Fruit fly (Drosophila melanogaster) whole organism, embryonic: Measurements from ENCODE around the gene CG31495.
A peak's percentile ranks its signal among the peaks of the same experiment; 100 is the strongest.

ENCODE experiments used
- B-H1 ChIP-seq: fragments of 200-800 bp; sonication (Bioruptor generic); IDR thresholded peaks from 3 replicates; pipeline ENCODE4 v1.3.6; 2022; ENCODE audit warnings: missing biosample characterization, missing genetic modification characterization
- Blimp-1 ChIP-seq: fragments of 200-800 bp; sonication (Bioruptor generic); optimal IDR thresholded peaks from 3 replicates; lab custom pipeline; 2018; ENCODE audit warnings: missing biosample characterization, missing genetic modification characterization, mild to moderate bottlenecking, moderate library complexity, missing genetic modification reagents
- C15 ChIP-seq: fragments of 200-800 bp; sonication (Bioruptor generic); IDR thresholded peaks from 3 replicates; pipeline ENCODE4 v1.3.6; 2022; ENCODE audit warnings: missing biosample characterization, missing genetic modification characterization
- CG10979 ChIP-seq: fragments of 200-800 bp; sonication (Bioruptor generic); optimal IDR thresholded peaks from 2 replicates; lab custom pipeline; 2018; ENCODE audit warnings: missing biosample characterization, mild to moderate bottlenecking, missing genetic modification characterization, moderate library complexity
- CG11093 ChIP-seq: fragments of 200-800 bp; sonication (Bioruptor generic); IDR thresholded peaks from 3 replicates; pipeline ENCODE4 v1.3.6; 2022; ENCODE audit warnings: missing biosample characterization, missing genetic modification characterization
- CG11723 ChIP-seq: fragments of 200-800 bp; sonication (Bioruptor generic); optimal IDR thresholded peaks from 2 replicates; lab custom pipeline; 2017; ENCODE audit warnings: missing biosample characterization, mild to moderate bottlenecking, missing genetic modification characterization
- CG12219 ChIP-seq: fragments of 200-800 bp; sonication (Bioruptor generic); optimal IDR thresholded peaks from 3 replicates; lab custom pipeline; 2018; ENCODE audit warnings: missing biosample characterization, mild to moderate bottlenecking, missing genetic modification characterization
- CG13894 ChIP-seq: fragments of 200-800 bp; sonication (Bioruptor generic); optimal IDR thresholded peaks from 3 replicates; lab custom pipeline; 2018; ENCODE audit warnings: missing biosample characterization, mild to moderate bottlenecking, missing genetic modification characterization, moderate library complexity
- CG14860 ChIP-seq: fragments of 200-800 bp; sonication (Bioruptor generic); IDR thresholded peaks from 3 replicates; pipeline ENCODE4 v1.3.6; 2022; ENCODE audit warnings: missing biosample characterization, missing genetic modification characterization; ENCODE audit not compliant: partially characterized antibody
- CG15601 ChIP-seq: fragments of 200-800 bp; sonication (Bioruptor generic); optimal IDR thresholded peaks from 3 replicates; lab custom pipeline; 2019; ENCODE audit warnings: missing biosample characterization, mild to moderate bottlenecking, missing genetic modification characterization, moderate library complexity
- CG17361 ChIP-seq: fragments of 200-800 bp; sonication (Bioruptor generic); IDR thresholded peaks from 3 replicates; pipeline ENCODE4 v1.3.6; 2022; ENCODE audit warnings: missing biosample characterization, missing genetic modification characterization
- CG17829 ChIP-seq: fragments of 200-800 bp; optimal IDR thresholded peaks from 2 replicates; lab custom pipeline; 2019; ENCODE audit warnings: missing biosample characterization, mild to moderate bottlenecking, missing genetic modification characterization, moderate library complexity
- CG18262 ChIP-seq: fragments of 200-800 bp; optimal IDR thresholded peaks from 3 replicates; lab custom pipeline; 2019; ENCODE audit warnings: missing biosample characterization, mild to moderate bottlenecking, missing genetic modification characterization, moderate library complexity
- CG2712 ChIP-seq: fragments of 200-800 bp; optimal IDR thresholded peaks from 3 replicates; lab custom pipeline; 2019; ENCODE audit warnings: missing biosample characterization, mild to moderate bottlenecking, missing genetic modification characterization, moderate library complexity
- CG2889 ChIP-seq: fragments of 200-800 bp; sonication (Bioruptor generic); IDR thresholded peaks from 3 replicates; pipeline ENCODE4 v1.3.6; 2022; ENCODE audit warnings: missing biosample characterization, missing genetic modification characterization
- CG31388 ChIP-seq: fragments of 200-800 bp; sonication (Bioruptor generic); optimal IDR thresholded peaks from 2 replicates; lab custom pipeline; 2016; ENCODE audit warnings: missing biosample characterization, missing genetic modification characterization
- CG4617 ChIP-seq: fragments of 200-800 bp; sonication (Bioruptor generic); optimal IDR thresholded peaks from 3 replicates; lab custom pipeline; 2016; ENCODE audit warnings: missing biosample characterization, missing genetic modification characterization, borderline replicate concordance
- CG7271 ChIP-seq: fragments of 200-800 bp; sonication (Bioruptor generic); optimal IDR thresholded peaks from 2 replicates; lab custom pipeline; 2018; ENCODE audit warnings: missing biosample characterization, mild to moderate bottlenecking, missing genetic modification characterization, moderate library complexity
- CG8388 ChIP-seq: fragments of 200-800 bp; sonication (Bioruptor generic); optimal IDR thresholded peaks from 2 replicates; lab custom pipeline; 2019; ENCODE audit warnings: missing biosample characterization, mild to moderate bottlenecking, missing genetic modification characterization, moderate library complexity
- CG8924 ChIP-seq: fragments of 200-800 bp; optimal IDR thresholded peaks from 3 replicates; lab custom pipeline; 2019; ENCODE audit warnings: missing biosample characterization, mild to moderate bottlenecking, missing genetic modification characterization, moderate library complexity
- CTCF ChIP-seq: fragments of 200-800 bp; sonication (Bioruptor generic); optimal IDR thresholded peaks from 2 replicates; lab custom pipeline; 2017; ENCODE audit warnings: missing biosample characterization, mild to moderate bottlenecking, missing genetic modification characterization, moderate library complexity
- E2f1 ChIP-seq: fragments of 200-800 bp; sonication (Bioruptor generic); IDR thresholded peaks from 2 replicates; pipeline ENCODE4 v1.3.6; 2022; ENCODE audit warnings: missing biosample characterization, missing genetic modification characterization
- GATAe ChIP-seq: fragments of 200-800 bp; sonication (Bioruptor generic); conservative IDR thresholded peaks from 2 replicates; pipeline ENCODE4 v1.3.6; 2022; ENCODE audit warnings: missing biosample characterization, missing genetic modification characterization
- HLHmδ ChIP-seq: fragments of 200-800 bp; sonication (Bioruptor generic); optimal IDR thresholded peaks from 2 replicates; lab custom pipeline; 2018; ENCODE audit warnings: missing biosample characterization, mild to moderate bottlenecking, missing genetic modification characterization, moderate library complexity
- MBD-R2 ChIP-seq: fragments of 200-800 bp; sonication (Bioruptor generic); IDR thresholded peaks from 2 replicates; pipeline ENCODE4 v1.3.6; 2022; ENCODE audit warnings: missing biosample characterization, missing genetic modification characterization
- Pdp1 ChIP-seq, 2 experiments: fragments of 200-800 bp; sonication (Bioruptor generic); optimal IDR thresholded peaks; 3 replicates each; lab custom pipeline; 2016; ENCODE audit warnings: missing biosample characterization in 2 of 2, missing genetic modification characterization in 2 of 2, mild to moderate bottlenecking in 1 of 2, moderate library complexity in 1 of 2
- Sox100B ChIP-seq: fragments of 200-800 bp; sonication (Bioruptor generic); optimal IDR thresholded peaks from 3 replicates; lab custom pipeline; 2018; ENCODE audit warnings: missing biosample characterization, mild to moderate bottlenecking, missing genetic modification characterization
- Sox102F ChIP-seq: fragments of 200-800 bp; sonication (Bioruptor generic); optimal IDR thresholded peaks from 2 replicates; lab custom pipeline; 2018; ENCODE audit warnings: missing biosample characterization, mild to moderate bottlenecking, missing genetic modification characterization, moderate library complexity
- Xrp1 ChIP-seq: fragments of 200-800 bp; sonication (Bioruptor generic); IDR thresholded peaks from 2 replicates; pipeline ENCODE4 v1.3.6; 2022; ENCODE audit warnings: missing biosample characterization, missing genetic modification characterization
- bigmax ChIP-seq: fragments of 200-800 bp; sonication (Bioruptor generic); optimal IDR thresholded peaks from 2 replicates; lab custom pipeline; 2018; ENCODE audit warnings: missing biosample characterization, mild to moderate bottlenecking, missing genetic modification characterization
- bsh ChIP-seq, 2 experiments: fragments of 200-800 bp; sonication (Bioruptor generic); optimal IDR thresholded peaks; 2 replicates each; lab custom pipeline; 2017 to 2018; ENCODE audit warnings: mild to moderate bottlenecking in 2 of 2, missing biosample characterization in 2 of 2, missing genetic modification characterization in 2 of 2, moderate library complexity in 1 of 2
- cad ChIP-seq: fragments of >200 bp; optimal IDR thresholded peaks from 2 replicates; lab custom pipeline; 2017; ENCODE audit warnings: missing biosample characterization, missing genetic modification characterization
- chm ChIP-seq: fragments of 200-800 bp; sonication (Bioruptor generic); IDR thresholded peaks from 2 replicates; pipeline ENCODE4 v1.3.6; 2022; ENCODE audit warnings: missing biosample characterization, missing genetic modification characterization
- dmrt99B ChIP-seq: fragments of 200-800 bp; sonication (Bioruptor generic); optimal IDR thresholded peaks from 2 replicates; lab custom pipeline; 2018; ENCODE audit warnings: missing biosample characterization, mild to moderate bottlenecking, missing genetic modification characterization, moderate library complexity
- gem ChIP-seq: fragments of 200-800 bp; sonication (Bioruptor generic); optimal IDR thresholded peaks from 2 replicates; lab custom pipeline; 2019; ENCODE audit warnings: missing biosample characterization, mild to moderate bottlenecking, missing genetic modification characterization, moderate library complexity
- gfzf ChIP-seq: fragments of 200-800 bp; sonication (Bioruptor generic); optimal IDR thresholded peaks from 2 replicates; lab custom pipeline; 2016; ENCODE audit warnings: missing biosample characterization, mild to moderate bottlenecking, missing genetic modification characterization, moderate library complexity
- grn ChIP-seq: fragments of 200-800 bp; sonication (Bioruptor generic); optimal IDR thresholded peaks from 3 replicates; lab custom pipeline; 2017; ENCODE audit warnings: missing biosample characterization, missing genetic modification characterization
- lola ChIP-seq, 3 experiments: fragments of >200 bp in 2 of 3; fragments of 200-800 bp in 1 of 3; sonication (Bioruptor generic) in 1 of 3; optimal IDR thresholded peaks; 2 replicates each; lab custom pipeline; 2017 to 2019; ENCODE audit warnings: missing biosample characterization in 3 of 3, missing genetic modification characterization in 3 of 3, mild to moderate bottlenecking in 1 of 3, moderate library complexity in 1 of 3
- maf-S ChIP-seq: fragments of 200-800 bp; sonication (Bioruptor generic); optimal IDR thresholded peaks from 2 replicates; lab custom pipeline; 2016; ENCODE audit warnings: missing biosample characterization, missing genetic modification characterization
- nmo ChIP-seq: fragments of 200-800 bp; sonication (Bioruptor generic); optimal IDR thresholded peaks from 2 replicates; lab custom pipeline; 2018; ENCODE audit warnings: missing biosample characterization, mild to moderate bottlenecking, missing genetic modification characterization, moderate library complexity
- nom ChIP-seq: fragments of 200-800 bp; sonication (Bioruptor generic); optimal IDR thresholded peaks from 2 replicates; lab custom pipeline; 2017; ENCODE audit warnings: missing biosample characterization, missing genetic modification characterization, mild to moderate bottlenecking, moderate library complexity, missing genetic modification reagents
- odd ChIP-seq: fragments of 200-800 bp; sonication (Bioruptor generic); optimal IDR thresholded peaks from 2 replicates; lab custom pipeline; 2017; ENCODE audit warnings: missing biosample characterization, mild to moderate bottlenecking, missing genetic modification characterization
- pfk ChIP-seq: fragments of 200-800 bp; sonication (Bioruptor generic); optimal IDR thresholded peaks from 2 replicates; lab custom pipeline; 2018; ENCODE audit warnings: missing biosample characterization, mild to moderate bottlenecking, missing genetic modification characterization, moderate library complexity
- phol ChIP-seq: fragments of 200-800 bp; sonication (Bioruptor generic); optimal IDR thresholded peaks from 3 replicates; lab custom pipeline; 2018; ENCODE audit warnings: missing biosample characterization, mild to moderate bottlenecking, missing genetic modification characterization, moderate library complexity
- sens ChIP-seq: fragments of 200-800 bp; sonication (Bioruptor generic); peaks from one replicate; lab custom pipeline; 2016; ENCODE audit warnings: missing biosample characterization, missing genetic modification characterization
- ttk ChIP-seq: fragments of 200-800 bp; sonication (Bioruptor generic); IDR thresholded peaks from 2 replicates; pipeline ENCODE4 v2.1.2; 2022; ENCODE audit warnings: missing biosample characterization, missing genetic modification characterization
- twi ChIP-seq: fragments of 200-800 bp; optimal IDR thresholded peaks from 2 replicates; lab custom pipeline; 2019; ENCODE audit warnings: missing biosample characterization, mild to moderate bottlenecking, missing genetic modification characterization, moderate library complexity
- unpg ChIP-seq: fragments of 200-800 bp; sonication (Bioruptor generic); optimal IDR thresholded peaks from 3 replicates; lab custom pipeline; 2018; ENCODE audit warnings: missing biosample characterization, mild to moderate bottlenecking, missing genetic modification characterization, moderate library complexity
- vnd ChIP-seq: fragments of 200-800 bp; sonication (Bioruptor generic); IDR thresholded peaks from 3 replicates; pipeline ENCODE4 v1.3.6; 2022; ENCODE audit warnings: missing biosample characterization, missing genetic modification characterization; ENCODE audit not compliant: partially characterized antibody
- zfh1 ChIP-seq: fragments of 200-800 bp; sonication (Bioruptor generic); IDR thresholded peaks from 3 replicates; pipeline ENCODE4 v1.3.6; 2022; ENCODE audit warnings: missing biosample characterization, missing genetic modification characterization

The CG31495 gene

dm6 chr3R:13839883-13840412, at the start of gene CG31495 (continued):
- no peak for TF ChIP-seq CG8924 (tag; lab: Kevin White, UChicago)
- TF ChIP-seq Sox100B (GFP tag; lab: Kevin White, UChicago) = no peak
- peak in 1 of 2 experiments; percentile 85 for TF ChIP-seq Pdp1 (GFP tag; optimal IDR thresholded peaks at IDR 0.05; lab: Kevin White, UChicago)
- TF ChIP-seq CG14860 (GFP tag; lab: Robert Waterston, UW) = peak; percentile 64; the same call in 2 of the 3 replicates
- no peak for TF ChIP-seq CG15601 (tag; lab: Kevin White, UChicago)
- no peak for TF ChIP-seq odd (GFP tag; lab: Kevin White, UChicago)
- no peak for TF ChIP-seq bigmax
- TF ChIP-seq MBD-R2 = no peak
- no peak for TF ChIP-seq cad
- TF ChIP-seq CG13894 = no peak
- no peak for TF ChIP-seq pfk
- TF ChIP-seq CG11723 (GFP tag; lab: Kevin White, UChicago) = no peak
- TF ChIP-seq GATAe (GFP tag; lab: Robert Waterston, UW) = peak; percentile 62
- no peak for TF ChIP-seq CG2889
- TF ChIP-seq gfzf (GFP tag; lab: Kevin White, UChicago) = peak; percentile 55
- peak; percentile 70 for TF ChIP-seq sens (GFP tag; lab: Kevin White, UChicago)
- no peak for TF ChIP-seq maf-S (GFP tag; lab: Kevin White, UChicago)
- peak; percentile 42; the same call in 1 of the 3 replicates for TF ChIP-seq vnd (GFP tag; lab: Robert Waterston, UW)
- no peak for TF ChIP-seq HLHmδ (GFP tag; lab: Kevin White, UChicago)
- no peak for TF ChIP-seq CG11093 (GFP tag; lab: Robert Waterston, UW)
- TF ChIP-seq CG12219 (GFP tag; lab: Kevin White, UChicago) = no peak
- no peak for TF ChIP-seq CG7271 (tag; lab: Kevin White, UChicago)
- no peak for TF ChIP-seq E2f1
- no peak for TF ChIP-seq chm (GFP tag; lab: Robert Waterston, UW)

- TF ChIP-seq nom (GFP tag; lab: Kevin White, UChicago) = no peak
- peak; percentile 35 for TF ChIP-seq CG10979 (tag; lab: Kevin White, UChicago)
- TF ChIP-seq bsh (GFP tag; optimal IDR thresholded peaks at IDR 0.05; lab: Kevin White, UChicago) = peak in 1 of 2 experiments; percentile 51
- no peak for TF ChIP-seq C15 (GFP tag; lab: Robert Waterston, UW)
- TF ChIP-seq lola (GFP tag; optimal IDR thresholded peaks at IDR 0.05; lab: Kevin White, UChicago) = peak in 1 of 3 experiments; percentile 25
- TF ChIP-seq dmrt99B (tag; lab: Kevin White, UChicago) = peak; percentile 11
- TF ChIP-seq ttk (GFP tag; lab: Robert Waterston, UW) = no peak
- no peak for TF ChIP-seq CG31388
- no peak for TF ChIP-seq gfzf (GFP tag; lab: Kevin White, UChicago)
- TF ChIP-seq CG18262 (tag; lab: Kevin White, UChicago) = peak; percentile 41
- no peak for TF ChIP-seq twi
- TF ChIP-seq Xrp1 (GFP tag; lab: Robert Waterston, UW) = peak; percentile 34; the same call in 1 of the 2 replicates
- no peak for TF ChIP-seq B-H1 (GFP tag; lab: Robert Waterston, UW)
- TF ChIP-seq CG8388 (GFP tag; lab: Kevin White, UChicago) = peak; percentile 7
- 0 out of 3 replicates have a peak, but pooled peaks have one; percentile 43 for TF ChIP-seq zfh1 (GFP tag; lab: Robert Waterston, UW)
- TF ChIP-seq gem (tag; lab: Kevin White, UChicago) = peak; percentile 49
- TF ChIP-seq Sox102F = peak; percentile 22
- TF ChIP-seq grn (GFP tag; lab: Kevin White, UChicago) = peak; percentile 48
- peak; percentile 19 for TF ChIP-seq phol (tag; lab: Kevin White, UChicago)
- peak; percentile 18 for TF ChIP-seq nmo
- peak; percentile 24 for TF ChIP-seq Blimp-1 (GFP tag; lab: Kevin White, UChicago)
- no peak for TF ChIP-seq CTCF (GFP tag; lab: Kevin White, UChicago)
- TF ChIP-seq CG4617 (GFP tag; lab: Kevin White, UChicago) = no peak
- peak; percentile 2 for TF ChIP-seq CG17829
- TF ChIP-seq unpg (GFP tag; lab: Kevin White, UChicago) = peak; percentile 23
- peak; percentile 44 for TF ChIP-seq CG2712 (tag; lab: Kevin White, UChicago)
- TF ChIP-seq CG17361 (GFP tag; lab: Robert Waterston, UW) = peak; percentile 40; the same call in 1 of the 3 replicates
These were observed 48.6 kb upstream of the CG31495 start for dm6 chr3R:13888332-13888731.
